Worm (Caenorhabditis elegans): Measurements from ENCODE around the gene fbxb-58.

Gene fbxb-58

ce11 chrX:1627013-1627412, 924 bp upstream of the fbxb-58 start (continued):
- TF ChIP-seq ama-1 (optimal IDR thresholded peaks at IDR 0.05) (no peak), ama-1 (GFP tag; optimal IDR thresholded peaks at IDR 0.05) (peak in 1 of 2 experiments; percentile 78), ZK185.1 (tag; optimal IDR thresholded peaks at IDR 0.05; ENCODE audit: poor library complexity, severe bottlenecking) (peak; percentile 98), Y79H2A.3 (GFP tag; conservative IDR thresholded peaks at IDR 0.05) (no peak), B0261.1 (tag; optimal IDR thresholded peaks at IDR 0.05) (peak; percentile 59), F37B4.10 (GFP tag; IDR thresholded peaks at IDR 0.05) (0 out of 2 replicates have a peak, but pooled peaks have one; percentile 51), dpl-1 (GFP tag; optimal IDR thresholded peaks at IDR 0.05) (no peak), F57C9.4 (tag; optimal IDR thresholded peaks at IDR 0.05) (peak; percentile 35), egl-44 (GFP tag; IDR thresholded peaks at IDR 0.05) (peak; percentile 91), rpc-1 (optimal IDR thresholded peaks at IDR 0.05) (peak; percentile 10), rpc-1 (tag; optimal IDR thresholded peaks at IDR 0.05) (no peak), aptf-2 (GFP tag; conservative IDR thresholded peaks at IDR 0.05) (no peak), let-607 (tag; optimal IDR thresholded peaks at IDR 0.05) (peak; percentile 71 to 88), bed-2 (GFP tag; IDR thresholded peaks at IDR 0.05) (peak; percentile 80), ztf-28 (GFP tag; IDR thresholded peaks at IDR 0.05) (0 out of 2 replicates have a peak, but pooled peaks have one; percentile 15), ztf-25 (GFP tag; IDR thresholded peaks at IDR 0.05) (no peak), fkh-3 (tag; optimal IDR thresholded peaks at IDR 0.05) (no peak), Y95B8A.8 (GFP tag; IDR thresholded peaks at IDR 0.05) (peak; percentile 54; the same call in 1 of the 2 replicates), akir-1 (GFP tag; optimal IDR thresholded peaks at IDR 0.05) (peak; percentile 27), egl-18 (GFP tag; IDR thresholded peaks at IDR 0.05) (peak; percentile 88; the same call in 1 of the 2 replicates), ceh-40 (GFP tag; IDR thresholded peaks at IDR 0.05) (no peak), efl-1 (GFP tag; optimal IDR thresholded peaks at IDR 0.05) (no peak), pha-4 (tag; optimal IDR thresholded peaks at IDR 0.05) (peak; percentile 93), Y67H2A.10 (GFP tag; conservative IDR thresholded peaks at IDR 0.05) (peak; percentile 20; the same call in 1 of the 2 replicates), mcd-1 (GFP tag; IDR thresholded peaks at IDR 0.05) (peak; percentile 87), ztf-6 (GFP tag; IDR thresholded peaks at IDR 0.05) (peak; percentile 86; the same call in 1 of the 2 replicates), ztf-3 (GFP tag; optimal IDR thresholded peaks at IDR 0.05) (peak; percentile 89), ceh-100 (GFP tag; IDR thresholded peaks at IDR 0.05) (peak; percentile 61), F49E8.2 (tag; optimal IDR thresholded peaks at IDR 0.05; ENCODE audit: insufficient read depth) (no peak), mes-4 (tag; optimal IDR thresholded peaks at IDR 0.05) (no peak), madf-3 (GFP tag; IDR thresholded peaks at IDR 0.05) (peak; percentile 90), unc-130 (GFP tag; optimal IDR thresholded peaks at IDR 0.05) (peak; percentile 0), lin-35 (GFP tag; optimal IDR thresholded peaks at IDR 0.05) (peak in 2 of 3 experiments; percentile 75 to 98), hmg-20 (GFP tag; IDR thresholded peaks at IDR 0.05) (peak; percentile 93), K11D2.4 (GFP tag; IDR thresholded peaks at IDR 0.05) (peak; percentile 99), mxl-1 (tag; optimal IDR thresholded peaks at IDR 0.05) (peak; percentile 17), B0035.1 (tag; optimal IDR thresholded peaks at IDR 0.05) (peak; percentile 95), pbrm-1 (GFP tag; IDR thresholded peaks at IDR 0.05) (peak; percentile 94), lin-54 (GFP tag; optimal IDR thresholded peaks at IDR 0.05) (peak; percentile 90), ekl-4 (GFP tag; IDR thresholded peaks at IDR 0.05) (peak; percentile 93), lag-1 (GFP tag; IDR thresholded peaks at IDR 0.05) (peak; percentile 91; the same call in 1 of the 2 replicates), lir-1 (GFP tag; conservative IDR thresholded peaks at IDR 0.05) (peak; percentile 87), hlh-12 (tag; optimal IDR thresholded peaks at IDR 0.05) (peak; percentile 65), C17E4.6 (GFP tag; IDR thresholded peaks at IDR 0.05) (peak; percentile 76), let-526 (GFP tag; IDR thresholded peaks at IDR 0.05) (peak; percentile 95), nhr-27 (tag; optimal IDR thresholded peaks at IDR 0.05) (no peak), Y56A3A.18 (GFP tag; IDR thresholded peaks at IDR 0.05) (peak; percentile 98), sptf-2 (GFP tag; optimal IDR thresholded peaks at IDR 0.05) (peak; percentile 60), F57A8.1 (GFP tag; optimal IDR thresholded peaks at IDR 0.05) (peak; percentile 67)

All from whole organism, young adult.